Worm (Caenorhabditis elegans) whole organism, L3 larva: ENCODE results near the gene col-34.

Source experiments
- R02D3.7 ChIP-seq: fragments of 150-350 bp; optimal IDR thresholded peaks from 2 replicates; lab custom pipeline; 2014; ENCODE audit warnings: missing biosample characterization, missing genetic modification characterization
- aly-2 ChIP-seq: fragments of 150-350 bp; optimal IDR thresholded peaks from 2 replicates; lab custom pipeline; 2014; ENCODE audit warnings: missing biosample characterization, missing genetic modification characterization
- ama-1 ChIP-seq: fragments of 150-350 bp; optimal IDR thresholded peaks from 2 replicates; lab custom pipeline; 2018
- fkh-10 ChIP-seq: sonication (generic microtip); optimal IDR thresholded peaks from 2 replicates; lab custom pipeline; 2017; ENCODE audit warnings: missing biosample characterization, missing genetic modification reagents, missing genetic modification characterization
- lin-39 ChIP-seq: fragments of 150-350 bp; optimal IDR thresholded peaks from 2 replicates; lab custom pipeline; 2018; ENCODE audit warnings: missing biosample characterization, missing genetic modification reagents, missing genetic modification characterization
- nhr-11 ChIP-seq: fragments of 150-350 bp; optimal IDR thresholded peaks from 2 replicates; lab custom pipeline; 2014; ENCODE audit warnings: missing biosample characterization, missing genetic modification characterization
- nhr-43 ChIP-seq: sonication (generic microtip); optimal IDR thresholded peaks from 2 replicates; lab custom pipeline; 2016; ENCODE audit warnings: mild to moderate bottlenecking, missing genetic modification characterization, missing compliant biosample characterization; ENCODE audit not compliant: poor library complexity, severe bottlenecking
- snpc-4 ChIP-seq: fragments of 150-350 bp; optimal IDR thresholded peaks from 2 replicates; lab custom pipeline; 2014; ENCODE audit warnings: missing biosample characterization, missing genetic modification characterization
- unc-39 ChIP-seq: sonication (generic microtip); optimal IDR thresholded peaks from 4 replicates; lab custom pipeline; 2017; ENCODE audit warnings: missing biosample characterization, missing genetic modification characterization
- unc-62 ChIP-seq: fragments of 150-350 bp; sonication (generic microtip); optimal IDR thresholded peaks from 4 replicates; lab custom pipeline; 2014; ENCODE audit warnings: missing biosample characterization, missing genetic modification reagents, missing genetic modification characterization
- zag-1 ChIP-seq: fragments of 150-350 bp; optimal IDR thresholded peaks from 2 replicates; lab custom pipeline; 2014; ENCODE audit warnings: missing biosample characterization, missing genetic modification characterization

ce11 chrIV:4212733-4213132 lies 31.7 kb downstream of the col-34 start:
- TF ChIP-seq ama-1 (lab: Kevin White, UChicago) (no peak), nhr-43 (tag; lab: Kevin White, UChicago) (no peak), lin-39 (no peak), R02D3.7 (tag; lab: Kevin White, UChicago) (no peak), zag-1 (tag; lab: Kevin White, UChicago) (no peak), fkh-10 (GFP tag; lab: Kevin White, UChicago) (no peak), unc-62 (GFP tag; lab: Kevin White, UChicago) (no peak), nhr-11 (tag; lab: Kevin White, UChicago) (no peak), unc-39 (no peak), snpc-4 (tag; lab: Kevin White, UChicago) (no peak), aly-2 (tag; lab: Kevin White, UChicago) (no peak)
